Worm (Caenorhabditis elegans) whole organism, L4 larva: ENCODE measurements around the gene D1054.5.

Experiments
- F26F4.8 ChIP-seq: fragments of 200-800 bp; sonication (Bioruptor generic); conservative IDR thresholded peaks from 2 replicates; pipeline ENCODE4 v1.3.6; 2022; ENCODE audit warnings: missing genetic modification characterization, missing compliant biosample characterization
- F44E2.7 ChIP-seq: fragments of 200-800 bp; sonication (Bioruptor generic); IDR thresholded peaks from 2 replicates; pipeline ENCODE4 v2.1.2; 2022; ENCODE audit warnings: missing genetic modification characterization, missing compliant biosample characterization
- T20F7.1 ChIP-seq: fragments of 200-800 bp; sonication (Bioruptor generic); optimal IDR thresholded peaks from 2 replicates; lab custom pipeline; 2018; ENCODE audit warnings: mild to moderate bottlenecking, missing genetic modification characterization, missing compliant biosample characterization
- Y5F2A.4 ChIP-seq: fragments of 200-800 bp; sonication (Bioruptor generic); optimal IDR thresholded peaks from 2 replicates; lab custom pipeline; 2018; ENCODE audit warnings: mild to moderate bottlenecking, missing genetic modification characterization, missing compliant biosample characterization
- aha-1 ChIP-seq: fragments of 150-350 bp; peaks from one replicate; lab custom pipeline; 2014; ENCODE audit warnings: missing biosample characterization, missing genetic modification characterization
- attf-4 ChIP-seq: sonication (generic microtip); optimal IDR thresholded peaks from 3 replicates; lab custom pipeline; 2017; ENCODE audit warnings: missing biosample characterization, missing genetic modification characterization
- ceh-20 ChIP-seq: fragments of 200-800 bp; sonication (Bioruptor generic); IDR thresholded peaks from 2 replicates; pipeline ENCODE4 v1.3.6; 2022; ENCODE audit warnings: missing genetic modification reagents, missing genetic modification characterization, missing compliant biosample characterization
- ceh-44 ChIP-seq: fragments of 200-800 bp; sonication (Bioruptor generic); IDR thresholded peaks from 2 replicates; pipeline ENCODE4 v1.3.6; 2022; ENCODE audit warnings: missing genetic modification reagents, missing genetic modification characterization, missing compliant biosample characterization
- ceh-82 ChIP-seq: sonication (generic microtip); optimal IDR thresholded peaks from 2 replicates; lab custom pipeline; 2017; ENCODE audit warnings: missing biosample characterization, missing genetic modification characterization
- cey-2 ChIP-seq: sonication (generic microtip); optimal IDR thresholded peaks from 3 replicates; lab custom pipeline; 2017; ENCODE audit warnings: missing genetic modification characterization, mild to moderate bottlenecking, missing compliant biosample characterization, antibody characterized with exemption, borderline replicate concordance; ENCODE audit not compliant: insufficient read depth
- daf-12 ChIP-seq: fragments of 150-350 bp; optimal IDR thresholded peaks from 2 replicates; lab custom pipeline; 2014; ENCODE audit warnings: missing biosample characterization, missing genetic modification reagents, missing genetic modification characterization
- daf-16 ChIP-seq, 3 experiments: sonication (generic microtip); optimal IDR thresholded peaks; 2 replicates each; lab custom pipeline; 2016 to 2017; ENCODE audit warnings: missing genetic modification characterization in 3 of 3, missing genetic modification reagents in 3 of 3, mild to moderate bottlenecking in 2 of 3, missing compliant biosample characterization in 2 of 3, missing biosample characterization in 1 of 3, moderate library complexity in 1 of 3
- daf-8 ChIP-seq: fragments of 200-800 bp; sonication (Bioruptor generic); IDR thresholded peaks from 2 replicates; pipeline ENCODE4 v1.3.6; 2022; ENCODE audit warnings: missing genetic modification characterization, missing compliant biosample characterization
- dmd-6 ChIP-seq: fragments of 200-800 bp; sonication (Bioruptor generic); IDR thresholded peaks from 2 replicates; pipeline ENCODE4 v1.3.6; 2022; ENCODE audit warnings: missing genetic modification reagents, missing genetic modification characterization, missing compliant biosample characterization
- dve-1 ChIP-seq: sonication (generic microtip); optimal IDR thresholded peaks from 2 replicates; lab custom pipeline; 2017; ENCODE audit warnings: antibody characterized with exemption, mild to moderate bottlenecking, missing genetic modification characterization, missing compliant biosample characterization; ENCODE audit not compliant: insufficient read depth
- fos-1 ChIP-seq: fragments of 150-350 bp; optimal IDR thresholded peaks from 2 replicates; lab custom pipeline; 2014; ENCODE audit warnings: missing biosample characterization, missing genetic modification characterization
- hlh-11 ChIP-seq: fragments of 200-800 bp; sonication (Bioruptor generic); optimal IDR thresholded peaks from 2 replicates; lab custom pipeline; 2018; ENCODE audit warnings: mild to moderate bottlenecking, missing genetic modification characterization, missing compliant biosample characterization
- hlh-30 ChIP-seq: sonication (generic microtip); optimal IDR thresholded peaks from 2 replicates; lab custom pipeline; 2017; ENCODE audit warnings: antibody characterized with exemption, mild to moderate bottlenecking, missing genetic modification characterization, missing compliant biosample characterization; ENCODE audit not compliant: insufficient read depth
- lin-1 ChIP-seq: fragments of 200-800 bp; sonication (Bioruptor generic); IDR thresholded peaks from 2 replicates; pipeline ENCODE4 v1.3.6; 2022; ENCODE audit warnings: missing genetic modification reagents, missing genetic modification characterization, missing compliant biosample characterization
- lin-38 ChIP-seq: fragments of 200-800 bp; sonication (Bioruptor generic); IDR thresholded peaks from 2 replicates; pipeline ENCODE4 v1.3.6; 2022; ENCODE audit warnings: missing genetic modification reagents, missing genetic modification characterization, missing compliant biosample characterization
- mdl-1 ChIP-seq, 2 experiments: fragments of 150-350 bp in 1 of 2; sonication (generic microtip) in 1 of 2; optimal IDR thresholded peaks; 2 replicates each; lab custom pipeline; 2014 to 2017; ENCODE audit warnings: missing biosample characterization in 2 of 2, missing genetic modification characterization in 2 of 2
- mdt-29 ChIP-seq: fragments of 200-800 bp; sonication (Bioruptor generic); IDR thresholded peaks from 2 replicates; pipeline ENCODE4 v1.3.6; 2022; ENCODE audit warnings: missing genetic modification reagents, missing genetic modification characterization, missing compliant biosample characterization
- mep-1 ChIP-seq: fragments of 150-350 bp; sonication (generic microtip); optimal IDR thresholded peaks from 3 replicates; lab custom pipeline; 2014; ENCODE audit warnings: missing biosample characterization, missing genetic modification characterization
- nhr-10 ChIP-seq: fragments of 150-350 bp; optimal IDR thresholded peaks from 2 replicates; lab custom pipeline; 2014; ENCODE audit warnings: missing biosample characterization, missing genetic modification characterization
- nhr-102 ChIP-seq: sonication (generic microtip); optimal IDR thresholded peaks from 2 replicates; lab custom pipeline; 2016; ENCODE audit warnings: mild to moderate bottlenecking, missing genetic modification characterization, moderate library complexity, missing compliant biosample characterization
- nhr-28 ChIP-seq: fragments of 150-350 bp; optimal IDR thresholded peaks from 2 replicates; lab custom pipeline; 2014; ENCODE audit warnings: missing biosample characterization, missing genetic modification characterization
- nhr-41 ChIP-seq: fragments of 200-800 bp; sonication (Bioruptor generic); IDR thresholded peaks from 2 replicates; pipeline ENCODE4 v1.3.6; 2022; ENCODE audit warnings: missing genetic modification reagents, missing genetic modification characterization, missing compliant biosample characterization
- nhr-48 ChIP-seq: sonication (generic microtip); optimal IDR thresholded peaks from 2 replicates; lab custom pipeline; 2016; ENCODE audit warnings: mild to moderate bottlenecking, missing genetic modification characterization, missing compliant biosample characterization
- nhr-77 ChIP-seq: fragments of 150-350 bp; optimal IDR thresholded peaks from 2 replicates; lab custom pipeline; 2014; ENCODE audit warnings: missing biosample characterization, missing genetic modification characterization
- pha-4 ChIP-seq, 2 experiments: fragments of 150-350 bp in 1 of 2; fragments of 200-800 bp in 1 of 2; sonication (Bioruptor generic) in 1 of 2; IDR thresholded peaks in 1 of 2; optimal IDR thresholded peaks in 1 of 2; 2 replicates each; pipeline versions ENCODE4 v1.3.6 to Lab custom; 2014 to 2022; ENCODE audit warnings: missing genetic modification characterization in 2 of 2, missing genetic modification reagents in 2 of 2, missing biosample characterization in 1 of 2, missing compliant biosample characterization in 1 of 2
- php-3 ChIP-seq: fragments of 200-800 bp; sonication (Bioruptor generic); IDR thresholded peaks from 2 replicates; pipeline ENCODE4 v1.3.6; 2022; ENCODE audit warnings: missing genetic modification reagents, missing genetic modification characterization, missing compliant biosample characterization
- pqm-1 ChIP-seq: sonication (generic microtip); optimal IDR thresholded peaks from 2 replicates; lab custom pipeline; 2017; ENCODE audit warnings: missing biosample characterization, missing genetic modification characterization
- saeg-2 ChIP-seq: fragments of 200-800 bp; sonication (Bioruptor generic); IDR thresholded peaks from 2 replicates; pipeline ENCODE4 v1.3.6; 2022; ENCODE audit warnings: missing genetic modification reagents, missing genetic modification characterization, missing compliant biosample characterization
- sdz-12 ChIP-seq: fragments of 200-800 bp; sonication (Bioruptor generic); optimal IDR thresholded peaks from 2 replicates; lab custom pipeline; 2018; ENCODE audit warnings: mild to moderate bottlenecking, missing genetic modification characterization, missing compliant biosample characterization
- skn-1 ChIP-seq: fragments of 150-350 bp; optimal IDR thresholded peaks from 2 replicates; lab custom pipeline; 2014; ENCODE audit warnings: missing biosample characterization, missing genetic modification characterization
- spr-1 ChIP-seq: sonication (generic microtip); optimal IDR thresholded peaks from 2 replicates; lab custom pipeline; 2016; ENCODE audit warnings: mild to moderate bottlenecking, missing genetic modification characterization, missing compliant biosample characterization
- spr-3 ChIP-seq: fragments of 200-800 bp; sonication (Bioruptor generic); optimal IDR thresholded peaks from 2 replicates; lab custom pipeline; 2018; ENCODE audit warnings: mild to moderate bottlenecking, missing genetic modification characterization, missing compliant biosample characterization
- tra-1 ChIP-seq: fragments of 200-800 bp; sonication (Bioruptor generic); IDR thresholded peaks from 2 replicates; pipeline ENCODE4 v1.3.6; 2022; ENCODE audit warnings: missing genetic modification reagents, missing genetic modification characterization, missing compliant biosample characterization
- unc-62 ChIP-seq, 3 experiments: fragments of 150-350 bp in 1 of 3; sonication (generic microtip); optimal IDR thresholded peaks in 2 of 3; peaks in 1 of 3; 1 replicate in 1 of 3; 2 replicates in 2 of 3; lab custom pipeline; 2014 to 2017; ENCODE audit warnings: missing biosample characterization in 3 of 3, missing genetic modification characterization in 3 of 3, missing genetic modification reagents in 3 of 3, missing genotype in 1 of 3
- zag-1 ChIP-seq: fragments of 150-350 bp; optimal IDR thresholded peaks from 2 replicates; lab custom pipeline; 2014; ENCODE audit warnings: missing biosample characterization, missing genetic modification characterization
- zfp-2 ChIP-seq: sonication (generic microtip); optimal IDR thresholded peaks from 2 replicates; lab custom pipeline; 2016; ENCODE audit warnings: mild to moderate bottlenecking, missing genetic modification characterization, missing compliant biosample characterization
- zfp-3 ChIP-seq: fragments of 200-800 bp; sonication (Bioruptor generic); conservative IDR thresholded peaks from 2 replicates; pipeline ENCODE4 v1.3.6; 2022; ENCODE audit warnings: missing genetic modification reagents, missing genetic modification characterization, missing compliant biosample characterization
- zip-2 ChIP-seq: fragments of 150-350 bp; optimal IDR thresholded peaks from 2 replicates; lab custom pipeline; 2014; ENCODE audit warnings: missing biosample characterization, missing genetic modification characterization

The D1054.5 gene

ce11 chrV:10802060-10802459 lies 25.7 kb upstream of the D1054.5 start (continued):
- TF ChIP-seq F26F4.8 (GFP tag; lab: Robert Waterston, UW) (no peak), zfp-3 (no peak), daf-16 (GFP tag; optimal IDR thresholded peaks at IDR 0.05; lab: Kevin White, UChicago) (peak in 1 of 2 experiments; percentile 77), daf-16 (tag; optimal IDR thresholded peaks at IDR 0.05; lab: Kevin White, UChicago) (peak; percentile 93), nhr-77 (tag; lab: Kevin White, UChicago) (peak; percentile 70), T20F7.1 (GFP tag; lab: Kevin White, UChicago) (peak; percentile 34), lin-38 (no peak), skn-1 (tag; lab: Kevin White, UChicago) (no peak), attf-4 (no peak), fos-1 (no peak), unc-62 (GFP tag; optimal IDR thresholded peaks at IDR 0.05 in 1 of 2; lab: Kevin White, UChicago) (no peak), unc-62 (tag; optimal IDR thresholded peaks at IDR 0.05; lab: Kevin White, UChicago) (no peak), ceh-82 (tag; lab: Kevin White, UChicago) (no peak), mdt-29 (GFP tag; lab: Robert Waterston, UW) (0 out of 2 replicates have a peak, but pooled peaks have one; percentile 31), lin-1 (peak; percentile 90), tra-1 (GFP tag; lab: Robert Waterston, UW) (peak; percentile 95), ceh-44 (GFP tag; lab: Robert Waterston, UW) (no peak), daf-8 (no peak), pqm-1 (peak; percentile 67), dve-1 (tag; lab: Kevin White, UChicago) (peak; percentile 96), mep-1 (tag; lab: Kevin White, UChicago) (peak; percentile 33), mdl-1 (tag; optimal IDR thresholded peaks at IDR 0.05; lab: Kevin White, UChicago) (peak in 1 of 2 experiments; percentile 49), hlh-30 (peak; percentile 61)
- TF ChIP-seq, all 104 proteins: peak for 20

- no peak for TF ChIP-seq daf-12 (tag; lab: Kevin White, UChicago)
- TF ChIP-seq spr-1 (tag; lab: Kevin White, UChicago) = no peak
- TF ChIP-seq hlh-30 = peak; percentile 55
- peak; percentile 63; the same call in 1 of the 2 replicates for TF ChIP-seq ceh-20 (GFP tag; lab: Robert Waterston, UW)
- TF ChIP-seq zip-2 (tag; lab: Kevin White, UChicago) = no peak
- peak; percentile 51 to 96 for TF ChIP-seq unc-62 (GFP tag; optimal IDR thresholded peaks at IDR 0.05 in 1 of 2; lab: Kevin White, UChicago)
- TF ChIP-seq unc-62 (tag; optimal IDR thresholded peaks at IDR 0.05; lab: Kevin White, UChicago) = no peak
- TF ChIP-seq saeg-2 (GFP tag; lab: Robert Waterston, UW) = peak; percentile 42; the same call in 1 of the 2 replicates
- TF ChIP-seq dve-1 (tag; lab: Kevin White, UChicago) = peak; percentile 67
- peak; percentile 93 for TF ChIP-seq pqm-1
- no peak for TF ChIP-seq spr-3
- peak; percentile 85 for TF ChIP-seq nhr-41
- peak in 1 of 2 experiments; percentile 39 for TF ChIP-seq mdl-1 (tag; optimal IDR thresholded peaks at IDR 0.05; lab: Kevin White, UChicago)
- peak; percentile 36 for TF ChIP-seq aha-1 (tag; lab: Kevin White, UChicago)
- TF ChIP-seq cey-2 = no peak
- no peak for TF ChIP-seq sdz-12 (GFP tag; lab: Kevin White, UChicago)
- peak; percentile 66; the same call in 1 of the 2 replicates for TF ChIP-seq tra-1 (GFP tag; lab: Robert Waterston, UW)
- no peak for TF ChIP-seq nhr-10
- peak; percentile 66; the same call in 1 of the 2 replicates for TF ChIP-seq lin-1
- peak; percentile 84 for TF ChIP-seq nhr-28 (tag; lab: Kevin White, UChicago)
- peak; percentile 91 for TF ChIP-seq hlh-11 (tag; lab: Kevin White, UChicago)
- peak; percentile 95 for TF ChIP-seq dmd-6
- TF ChIP-seq nhr-48 (tag; lab: Kevin White, UChicago) = peak; percentile 30
- no peak for TF ChIP-seq Y5F2A.4 (GFP tag; lab: Kevin White, UChicago)
- TF ChIP-seq nhr-102 (tag; lab: Kevin White, UChicago) = peak; percentile 42
- no peak for TF ChIP-seq F44E2.7 (GFP tag; lab: Robert Waterston, UW)
- peak; percentile 97 for TF ChIP-seq php-3 (GFP tag; lab: Robert Waterston, UW)
- no peak for TF ChIP-seq daf-16 (GFP tag; optimal IDR thresholded peaks at IDR 0.05; lab: Kevin White, UChicago)
- peak; percentile 89 for TF ChIP-seq daf-16 (tag; optimal IDR thresholded peaks at IDR 0.05; lab: Kevin White, UChicago)
- peak; percentile 27; the same call in 1 of the 2 replicates for TF ChIP-seq pha-4 (GFP tag; IDR thresholded peaks at IDR 0.05; lab: Robert Waterston, UW)
- no peak for TF ChIP-seq pha-4 (tag; optimal IDR thresholded peaks at IDR 0.05; lab: Kevin White, UChicago)
- TF ChIP-seq zfp-3 = no peak
- peak; percentile 64 for TF ChIP-seq nhr-77 (tag; lab: Kevin White, UChicago)
- TF ChIP-seq zfp-2 (tag; lab: Kevin White, UChicago) = no peak
- TF ChIP-seq zag-1 (tag; lab: Kevin White, UChicago) = no peak
Observed at ce11 chrV:10801154-10801553, 24.8 kb upstream of the D1054.5 start, which contains the start of gene D1054.18. Gene D1054.18 (minus strand): TSS chrV:10801198.
